Worm (Caenorhabditis elegans): ENCODE measurements around the gene mms-19.

- TF ChIP-seq daf-12 (tag; optimal IDR thresholded peaks at IDR 0.05) (no peak), nhr-12 (tag; optimal IDR thresholded peaks at IDR 0.05) (no peak)
Measured at ce11 chrV:5535774-5536173, 21.6 kb downstream of the mms-19 start, which contains the start of gene C24G6.8.
